Worm (Caenorhabditis elegans) whole organism, L4/young adult: ENCODE results near the gene R05G9.5.

ENCODE experiments used
- W03F9.2 ChIP-seq: fragments of 150-350 bp; optimal IDR thresholded peaks from 2 replicates; lab custom pipeline; 2014; ENCODE audit warnings: missing biosample characterization, missing genetic modification characterization
- dao-5 ChIP-seq: sonication (generic microtip); optimal IDR thresholded peaks from 2 replicates; lab custom pipeline; 2016; ENCODE audit warnings: missing genotype, missing genetic modification characterization, moderate library complexity, missing compliant biosample characterization
- him-1 ChIP-seq: sonication (generic microtip); optimal IDR thresholded peaks from 2 replicates; lab custom pipeline; 2016; ENCODE audit warnings: missing genotype, missing genetic modification reagents, missing genetic modification characterization, missing compliant biosample characterization

DNA sequence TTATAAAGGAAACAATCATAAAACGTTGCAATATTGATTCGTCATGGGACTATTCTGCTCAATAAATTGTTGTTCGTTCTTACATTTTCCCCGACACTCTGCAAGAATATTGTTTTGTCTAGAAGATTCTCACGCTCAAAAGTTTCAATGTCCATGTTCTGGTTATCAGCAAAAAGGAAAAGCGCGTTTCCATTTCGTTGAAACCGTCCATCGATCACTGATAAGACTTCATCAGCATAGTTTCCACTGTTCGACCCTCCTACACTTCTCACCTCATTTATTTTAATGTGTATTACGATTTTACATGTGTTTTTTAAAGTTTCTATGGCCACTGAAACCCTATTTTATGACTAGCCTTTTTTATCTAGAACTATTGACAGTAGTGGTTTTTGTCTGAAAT, 20.0 kb upstream of the R05G9.5 start:
- TF ChIP-seq him-1 (tag; lab: Kevin White, UChicago) (no peak), W03F9.2 (tag; lab: Kevin White, UChicago) (no peak), dao-5 (tag; lab: Kevin White, UChicago) (no peak)
